Fruit fly (Drosophila melanogaster) whole organism: ENCODE data around the gene CG6654.

Source experiments
- CG8478 ChIP-seq: fragments of >200 bp; optimal IDR thresholded peaks from 2 replicates; lab custom pipeline; 2018; ENCODE audit warnings: inconsistent platforms
- Dll ChIP-seq: fragments of >200 bp; optimal IDR thresholded peaks from 2 replicates; lab custom pipeline; 2017
- EcR ChIP-seq, 2 experiments: fragments of >200 bp; optimal IDR thresholded peaks; 2 replicates each; lab custom pipeline; 2017; ENCODE audit warnings: missing biosample characterization in 2 of 2, missing genetic modification characterization in 2 of 2, missing genetic modification reagents in 2 of 2
- pan ChIP-seq: fragments of >200 bp; optimal IDR thresholded peaks from 2 replicates; lab custom pipeline; 2017
- psq ChIP-seq: fragments of >200 bp; optimal IDR thresholded peaks from 2 replicates; lab custom pipeline; 2017
- usp ChIP-seq: fragments of >200 bp; optimal IDR thresholded peaks from 2 replicates; lab custom pipeline; 2017; ENCODE audit warnings: missing biosample characterization, missing genetic modification characterization, mixed read lengths

CG6654 gene

dm6 chr3R:15213362-15213989, at the start of gene CG6654, which contains the start of gene CG4210:
TSS of gene CG6654 (minus strand) at chr3R:15213658.
TSS of gene CG4210 (plus strand) at chr3R:15213974.
- TF ChIP-seq psq (lab: Kevin White, UChicago), result no peak
- TF ChIP-seq EcR (GFP tag; optimal IDR thresholded peaks at IDR 0.05; lab: Kevin White, UChicago), result no peak

dm6 chr3R:15250454-15250853, 37.0 kb upstream of the CG6654 start:
- TF ChIP-seq EcR (GFP tag; optimal IDR thresholded peaks at IDR 0.05; lab: Kevin White, UChicago) (no peak), psq (lab: Kevin White, UChicago) (no peak), pan (lab: Kevin White, UChicago) (no peak), usp (GFP tag; lab: Kevin White, UChicago) (no peak), CG8478 (lab: Kevin White, UChicago) (no peak), Dll (lab: Kevin White, UChicago) (no peak)

- TF ChIP-seq pan (lab: Kevin White, UChicago), result no peak
- no peak for TF ChIP-seq psq (lab: Kevin White, UChicago)
- TF ChIP-seq usp (GFP tag; lab: Kevin White, UChicago), result no peak
- no peak for TF ChIP-seq Dll (lab: Kevin White, UChicago)
- TF ChIP-seq CG8478 (lab: Kevin White, UChicago), result no peak
Observed at dm6 chr3R:15249735-15250134, 36.3 kb upstream of the CG6654 start, which contains the start of gene CG42404. TSS of gene CG42404 (plus strand) at chr3R:15250094.

- no peak for TF ChIP-seq pan (lab: Kevin White, UChicago)
- TF ChIP-seq psq (lab: Kevin White, UChicago), result no peak
- TF ChIP-seq Dll (lab: Kevin White, UChicago), result no peak
- no peak for TF ChIP-seq usp (GFP tag; lab: Kevin White, UChicago)
- TF ChIP-seq CG8478 (lab: Kevin White, UChicago), result no peak
- TF ChIP-seq EcR (GFP tag; optimal IDR thresholded peaks at IDR 0.05; lab: Kevin White, UChicago), result no peak
Observed at dm6 chr3R:15249037-15249436, 35.6 kb upstream of the CG6654 start, which contains the start of gene Amt. TSS of gene Amt (minus strand) at chr3R:15249137.

- TF ChIP-seq pan (lab: Kevin White, UChicago) (no peak), CG8478 (lab: Kevin White, UChicago) (no peak), Dll (lab: Kevin White, UChicago) (no peak), usp (GFP tag; lab: Kevin White, UChicago) (no peak), EcR (GFP tag; optimal IDR thresholded peaks at IDR 0.05; lab: Kevin White, UChicago) (no peak), psq (lab: Kevin White, UChicago) (no peak)
Observed at dm6 chr3R:15246601-15247000, 33.1 kb upstream of the CG6654 start.

dm6 chr3R:15243452-15243851, 30.0 kb upstream of the CG6654 start:
- no peak for TF ChIP-seq pan (lab: Kevin White, UChicago)
- TF ChIP-seq CG8478 (lab: Kevin White, UChicago), result peak; percentile 65
- TF ChIP-seq usp (GFP tag; lab: Kevin White, UChicago), result no peak

- TF ChIP-seq pan (lab: Kevin White, UChicago) (no peak), CG8478 (lab: Kevin White, UChicago) (no peak), psq (lab: Kevin White, UChicago) (no peak), Dll (lab: Kevin White, UChicago) (no peak), usp (GFP tag; lab: Kevin White, UChicago) (no peak), EcR (GFP tag; optimal IDR thresholded peaks at IDR 0.05; lab: Kevin White, UChicago) (no peak)
Observed at dm6 chr3R:15243046-15243356, 29.5 kb upstream of the CG6654 start.

dm6 chr3R:15242186-15243045, 29.0 kb upstream of the CG6654 start, which contains the start of the genes tefu and Hsc70-4:
TSS of gene tefu (minus strand) at chr3R:15242236.
TSS of gene Hsc70-4 (plus strand) at chr3R:15242687.
- TF ChIP-seq usp (GFP tag; lab: Kevin White, UChicago), result no peak
- TF ChIP-seq Dll (lab: Kevin White, UChicago), result no peak
- TF ChIP-seq psq (lab: Kevin White, UChicago), result no peak
- no peak for TF ChIP-seq pan (lab: Kevin White, UChicago)
- no peak for TF ChIP-seq EcR (GFP tag; optimal IDR thresholded peaks at IDR 0.05; lab: Kevin White, UChicago)
- TF ChIP-seq CG8478 (lab: Kevin White, UChicago), result no peak

dm6 chr3R:15231635-15232138, 18.2 kb upstream of the CG6654 start:
- TF ChIP-seq pan (lab: Kevin White, UChicago) (no peak), psq (lab: Kevin White, UChicago) (no peak), EcR (GFP tag; optimal IDR thresholded peaks at IDR 0.05; lab: Kevin White, UChicago) (no peak), CG8478 (lab: Kevin White, UChicago) (no peak), usp (GFP tag; lab: Kevin White, UChicago) (no peak), Dll (lab: Kevin White, UChicago) (no peak)

- no peak for TF ChIP-seq CG8478 (lab: Kevin White, UChicago)
- no peak for TF ChIP-seq EcR (GFP tag; optimal IDR thresholded peaks at IDR 0.05; lab: Kevin White, UChicago)
- TF ChIP-seq Dll (lab: Kevin White, UChicago), result no peak
- TF ChIP-seq pan (lab: Kevin White, UChicago), result no peak
- no peak for TF ChIP-seq psq (lab: Kevin White, UChicago)
- no peak for TF ChIP-seq usp (GFP tag; lab: Kevin White, UChicago)
Observed at dm6 chr3R:15230285-15230684, 16.8 kb upstream of the CG6654 start, which contains the start of gene CG34316. TSS of gene CG34316 (plus strand) at chr3R:15230585.

dm6 chr3R:15229329-15229876, 15.9 kb upstream of the CG6654 start, which contains the start of the genes Art3 and mRpS10:
TSS of gene Art3 (minus strand) at chr3R:15229408.
TSS of gene mRpS10 (plus strand) at chr3R:15229665.
- TF ChIP-seq EcR (GFP tag; optimal IDR thresholded peaks at IDR 0.05; lab: Kevin White, UChicago) (no peak), pan (lab: Kevin White, UChicago) (peak; percentile 98)
